Fruit fly (Drosophila melanogaster) whole organism: ENCODE data around the gene Vm32E.

Source experiments
- CG8478 ChIP-seq: fragments of >200 bp; optimal IDR thresholded peaks from 2 replicates; lab custom pipeline; 2018; ENCODE audit warnings: inconsistent platforms
- Dll ChIP-seq: fragments of >200 bp; optimal IDR thresholded peaks from 2 replicates; lab custom pipeline; 2017
- EcR ChIP-seq, 2 experiments: fragments of >200 bp; optimal IDR thresholded peaks; 2 replicates each; lab custom pipeline; 2017; ENCODE audit warnings: missing biosample characterization in 2 of 2, missing genetic modification characterization in 2 of 2, missing genetic modification reagents in 2 of 2
- pan ChIP-seq: fragments of >200 bp; optimal IDR thresholded peaks from 2 replicates; lab custom pipeline; 2017
- psq ChIP-seq: fragments of >200 bp; optimal IDR thresholded peaks from 2 replicates; lab custom pipeline; 2017
- usp ChIP-seq: fragments of >200 bp; optimal IDR thresholded peaks from 2 replicates; lab custom pipeline; 2017; ENCODE audit warnings: missing biosample characterization, missing genetic modification characterization, mixed read lengths

DNA sequence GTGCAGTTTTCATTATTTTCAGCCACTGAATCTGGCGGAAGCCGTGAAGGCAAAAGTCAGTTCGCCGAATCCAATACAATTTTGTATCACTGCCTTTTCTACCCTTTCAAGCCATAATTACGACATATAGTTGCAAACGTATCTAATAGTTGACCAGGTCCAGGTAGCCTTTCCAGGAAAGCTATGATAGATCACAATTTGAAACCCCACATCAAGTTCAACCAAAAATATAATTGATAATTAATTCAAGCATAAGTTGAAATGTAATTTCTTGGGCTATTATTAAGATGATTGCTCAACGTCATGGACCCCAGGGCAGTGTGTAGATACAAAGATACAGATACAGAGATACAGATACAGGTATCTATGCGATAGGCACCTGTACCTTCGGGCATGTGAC lies 24.8 kb upstream of the Vm32E start:
- TF ChIP-seq psq, result no peak
- TF ChIP-seq pan, result no peak
- no peak for TF ChIP-seq Dll
- TF ChIP-seq usp, result no peak
- no peak for TF ChIP-seq EcR (GFP tag; optimal IDR thresholded peaks at IDR 0.05; lab: Kevin White, UChicago)
- TF ChIP-seq CG8478 (lab: Kevin White, UChicago), result no peak
